Worm (Caenorhabditis elegans): Measurements from ENCODE around the gene ags-3.

DNA sequence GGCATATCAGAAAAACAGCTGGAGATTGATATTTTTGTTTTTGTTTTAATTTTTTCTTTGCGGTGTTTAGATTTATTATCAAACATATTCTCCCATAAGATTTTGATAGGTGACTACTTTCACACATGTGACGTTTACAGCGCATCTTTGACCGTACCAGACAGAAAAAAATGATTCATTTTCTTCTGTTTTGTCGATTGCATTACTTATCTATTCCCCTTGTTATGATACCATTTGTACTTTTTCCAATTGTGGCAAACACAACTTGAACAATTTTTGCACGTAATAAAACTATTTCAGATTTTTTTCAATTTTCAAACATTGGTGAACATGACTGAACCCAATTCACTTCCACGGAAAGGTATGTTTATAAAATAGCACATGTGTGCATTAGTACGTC is 40.9 kb upstream of the ags-3 start, which contains the start of gene C26B9.1:
- TF ChIP-seq nhr-76 (tag; optimal IDR thresholded peaks at IDR 0.05), result no peak
- TF ChIP-seq elt-1 (tag; optimal IDR thresholded peaks at IDR 0.05; ENCODE audit: borderline replicate concordance, insufficient read depth), result no peak
- TF ChIP-seq nhr-12 (tag; optimal IDR thresholded peaks at IDR 0.05), result no peak

Measured in whole organism, mixed stage, embryonic.